Fruit fly (Drosophila melanogaster): ENCODE results near the gene Actn3.
A peak's percentile ranks its signal among the peaks of the same experiment; 100 is the strongest.

Gene Actn3

DNA sequence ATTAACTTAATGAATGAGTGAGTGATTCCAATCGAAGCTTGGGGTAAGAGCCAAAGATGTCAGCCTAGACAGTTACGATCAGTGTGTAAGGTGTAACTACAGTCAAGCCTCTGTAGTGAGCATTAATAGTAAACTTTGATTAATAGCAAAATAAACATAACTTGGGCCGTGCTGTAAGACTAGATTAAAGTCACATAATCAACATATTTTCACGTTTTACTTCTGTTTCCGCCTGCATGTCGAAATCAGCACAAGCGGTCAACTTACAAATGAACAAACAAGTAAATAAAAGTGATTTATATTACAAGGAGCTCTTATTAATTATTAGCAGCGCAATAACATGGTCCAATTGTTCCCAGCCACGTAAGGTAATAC, 10.3 kb upstream of the Actn3 start:
- TF ChIP-seq CG8478 (optimal IDR thresholded peaks at IDR 0.05), result no peak
- TF ChIP-seq CTCF (optimal IDR thresholded peaks at IDR 0.05), result no peak

DNA sequence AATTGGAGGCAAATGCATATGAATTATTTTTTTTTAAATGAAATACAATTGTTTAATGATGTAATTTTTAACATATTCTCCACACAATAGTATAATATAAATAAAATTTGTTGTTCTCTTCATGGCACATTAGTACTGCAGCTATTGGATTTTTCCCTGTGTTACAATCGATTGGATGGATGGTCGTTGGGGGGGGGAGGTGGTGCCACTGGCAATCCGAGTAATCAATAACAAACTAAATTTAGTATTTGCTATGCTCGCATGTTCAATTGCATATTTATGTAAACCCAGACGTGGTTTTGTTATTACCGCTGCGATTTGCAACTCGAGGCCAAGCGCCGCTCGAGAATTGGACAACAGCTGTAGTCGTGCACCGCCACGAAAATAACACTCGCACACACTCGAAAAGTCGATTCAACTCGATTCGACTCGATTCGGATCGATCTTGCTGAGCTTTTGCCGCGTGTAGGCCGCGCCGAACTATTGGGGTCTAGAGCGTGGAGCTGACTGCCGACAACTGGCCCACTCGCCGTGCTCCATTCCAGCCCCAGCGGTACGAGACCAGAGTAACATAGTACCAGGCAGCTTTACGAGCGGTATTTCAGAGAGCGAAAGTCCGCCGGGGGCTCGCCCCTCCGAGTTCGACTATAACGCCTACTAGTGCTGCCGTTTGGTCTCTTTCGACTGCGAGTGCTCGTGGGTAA, 9.8 kb upstream of the Actn3 start, which contains the start of gene CG18622:
Gene CG18622, minus strand, starts transcription at position 513 of the 704 bp plus-strand sequence.
- TF ChIP-seq CG8478 (optimal IDR thresholded peaks at IDR 0.05), result no peak

DNA sequence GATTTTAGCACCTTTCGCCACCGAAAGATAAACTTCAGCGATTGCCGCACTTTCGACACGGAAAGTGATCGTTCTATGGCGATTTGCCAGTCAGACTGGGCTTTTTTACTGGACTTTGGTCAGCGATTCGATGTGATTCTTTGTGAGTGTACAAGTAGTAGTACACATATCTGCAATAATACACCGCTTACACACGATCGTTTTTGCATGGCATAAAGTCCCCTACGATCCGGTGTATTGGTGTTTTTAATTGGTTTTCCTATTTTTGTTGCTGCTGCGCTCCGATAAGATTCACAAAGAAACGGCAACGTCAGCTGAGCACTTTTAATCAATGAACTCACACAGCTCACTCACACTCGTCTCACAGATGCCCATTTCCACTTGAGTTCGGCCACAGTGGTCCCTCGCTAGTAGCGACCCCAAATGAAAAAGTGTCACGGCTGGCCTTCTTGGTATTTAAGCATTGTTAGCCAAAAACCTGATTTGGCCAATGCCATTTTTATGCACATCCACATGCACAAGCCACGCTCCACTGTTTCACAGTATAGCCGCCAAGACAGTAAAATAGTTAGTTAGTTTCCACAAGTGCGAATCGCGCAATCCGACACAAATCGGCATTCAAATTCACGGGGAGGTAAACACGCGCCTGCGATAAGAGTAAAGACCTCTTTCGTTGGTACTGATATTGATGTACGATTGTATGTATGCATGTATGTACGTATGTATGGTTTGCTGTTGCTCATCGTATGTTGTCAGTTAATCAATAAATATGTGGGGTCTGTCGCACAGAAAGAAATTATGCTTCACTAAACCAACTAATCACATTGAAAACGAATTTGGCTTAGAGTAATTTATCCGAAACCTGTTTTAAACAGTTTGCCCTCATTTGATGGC, 8.8 kb upstream of the Actn3 start:
- TF ChIP-seq CG8478 (optimal IDR thresholded peaks at IDR 0.05) (no peak), CTCF (optimal IDR thresholded peaks at IDR 0.05) (no peak)

DNA sequence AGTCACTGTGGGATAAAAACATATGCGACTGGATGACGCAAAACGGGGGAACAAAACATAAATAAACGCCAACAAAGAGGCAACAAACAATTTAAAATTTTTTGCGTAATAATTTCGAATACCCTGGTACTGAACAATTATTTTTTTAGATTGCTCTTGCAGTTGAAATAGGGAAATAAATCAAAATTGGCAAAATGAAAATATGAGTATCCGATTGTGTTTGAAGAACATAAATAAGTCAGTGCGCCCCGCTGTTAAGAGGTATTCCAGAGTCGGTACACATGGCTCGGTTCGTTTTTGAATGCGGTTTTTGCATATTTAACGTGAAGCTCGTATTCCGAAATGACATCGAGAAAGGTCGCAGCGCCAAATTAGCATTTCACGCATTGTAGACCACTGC, 8.0 kb upstream of the Actn3 start:
- TF ChIP-seq CG8478 (optimal IDR thresholded peaks at IDR 0.05) (no peak), CTCF (optimal IDR thresholded peaks at IDR 0.05) (no peak)

DNA sequence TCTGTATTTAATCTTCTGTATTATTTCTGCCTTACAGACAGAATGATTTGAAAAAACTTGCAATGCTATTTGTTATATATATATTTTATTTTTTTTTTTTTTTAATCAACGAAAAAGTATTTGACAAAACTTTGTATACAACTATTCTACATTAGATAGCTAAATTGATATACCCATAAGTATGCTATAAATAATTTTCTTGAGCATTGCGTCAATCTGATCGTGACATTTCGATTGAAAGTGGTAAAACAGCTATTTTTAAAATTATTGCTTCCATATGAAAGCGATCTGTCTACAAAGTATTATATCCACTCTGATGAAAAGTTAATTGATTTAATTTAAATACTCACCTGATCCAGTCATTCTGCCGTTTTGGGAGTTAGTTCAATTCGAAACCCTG, 6.6 kb upstream of the Actn3 start:
- TF ChIP-seq CG8478 (optimal IDR thresholded peaks at IDR 0.05), result no peak
- no peak for TF ChIP-seq CTCF (optimal IDR thresholded peaks at IDR 0.05)

DNA sequence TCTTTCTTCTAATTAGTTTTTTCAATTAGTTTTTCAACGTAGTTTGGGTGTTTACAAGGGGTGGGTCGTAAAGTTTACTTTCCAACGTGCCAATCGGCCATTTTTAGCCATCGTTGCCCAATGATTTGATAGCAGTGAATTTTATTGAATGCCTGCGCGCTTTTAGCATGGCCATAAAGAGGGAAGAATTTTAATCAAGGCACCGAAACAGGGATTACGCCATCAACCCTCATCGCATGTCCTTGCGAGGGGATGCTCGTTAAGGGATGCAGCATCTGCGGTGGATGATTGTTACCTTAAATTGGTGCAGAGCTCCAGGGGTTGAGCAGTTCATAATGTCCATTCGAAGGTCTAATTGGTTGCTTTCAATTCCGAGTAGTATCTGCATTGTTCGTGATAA, 5.4 kb upstream of the Actn3 start:
- TF ChIP-seq CTCF (optimal IDR thresholded peaks at IDR 0.05), result no peak
- TF ChIP-seq CG8478 (optimal IDR thresholded peaks at IDR 0.05), result no peak

DNA sequence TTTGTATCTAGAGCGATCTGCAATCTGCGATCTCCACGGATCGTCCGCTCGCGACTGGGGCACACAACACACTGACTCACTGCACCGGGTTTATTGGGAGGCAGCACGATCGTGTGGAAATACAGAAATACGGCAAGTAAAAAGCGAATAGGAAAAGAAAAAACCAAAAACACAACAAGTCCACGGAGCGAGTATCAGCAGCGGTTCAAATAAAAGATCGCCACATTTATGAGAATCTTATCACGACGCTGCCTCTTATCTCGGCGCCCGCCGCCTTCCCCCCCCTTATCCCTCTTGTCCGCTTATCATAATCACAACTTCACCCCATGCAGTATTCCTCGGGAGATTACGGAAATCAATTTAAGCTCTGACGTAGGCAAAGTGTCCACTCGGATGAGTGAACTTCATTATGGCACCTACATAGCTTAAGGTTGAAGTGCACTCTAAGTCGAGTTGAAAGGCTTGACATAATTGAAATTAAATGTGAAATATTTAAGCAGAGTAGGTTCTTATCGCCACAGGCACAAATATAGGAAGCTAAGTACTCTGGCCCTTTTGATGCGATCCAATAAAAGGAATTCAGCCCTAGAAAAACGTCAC, 4.6 kb upstream of the Actn3 start, which contains the start of gene AhcyL2:
Gene AhcyL2, minus strand, starts transcription at position 51 of the 600 bp plus-strand sequence.
- TF ChIP-seq CG8478 (optimal IDR thresholded peaks at IDR 0.05) (no peak), CTCF (optimal IDR thresholded peaks at IDR 0.05) (no peak)

DNA sequence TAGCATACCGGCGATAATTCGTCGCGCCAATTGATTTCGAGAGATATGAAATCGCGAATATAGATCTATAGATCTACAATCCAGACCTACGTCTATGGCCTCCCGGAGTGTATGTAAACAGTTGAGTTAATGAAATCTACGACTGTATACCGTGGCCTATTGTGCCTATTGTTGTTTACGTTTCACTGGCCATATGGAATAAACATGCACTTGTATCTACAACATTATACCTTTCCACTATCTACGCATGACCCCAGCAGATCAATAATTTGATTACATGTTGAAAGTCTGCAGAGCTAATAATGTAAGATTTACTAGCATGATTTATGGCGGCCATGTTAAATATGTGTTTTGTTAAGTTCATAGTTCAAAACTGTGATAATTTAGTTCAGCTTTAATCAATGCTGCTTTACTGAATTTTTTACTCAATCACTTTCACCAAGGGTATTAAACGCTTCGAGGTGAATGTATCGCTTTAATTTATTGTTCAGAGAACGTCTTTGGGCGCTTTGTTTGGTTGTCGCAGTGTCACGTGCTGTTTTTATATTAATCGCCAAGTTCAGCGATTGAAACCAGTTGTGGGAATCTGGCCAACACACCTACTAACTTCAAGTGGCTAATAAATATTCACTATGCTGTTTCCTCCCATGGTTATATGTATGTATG, 3.5 kb upstream of the Actn3 start:
- no peak for TF ChIP-seq CTCF (optimal IDR thresholded peaks at IDR 0.05)
- TF ChIP-seq CG8478 (optimal IDR thresholded peaks at IDR 0.05), result no peak

DNA sequence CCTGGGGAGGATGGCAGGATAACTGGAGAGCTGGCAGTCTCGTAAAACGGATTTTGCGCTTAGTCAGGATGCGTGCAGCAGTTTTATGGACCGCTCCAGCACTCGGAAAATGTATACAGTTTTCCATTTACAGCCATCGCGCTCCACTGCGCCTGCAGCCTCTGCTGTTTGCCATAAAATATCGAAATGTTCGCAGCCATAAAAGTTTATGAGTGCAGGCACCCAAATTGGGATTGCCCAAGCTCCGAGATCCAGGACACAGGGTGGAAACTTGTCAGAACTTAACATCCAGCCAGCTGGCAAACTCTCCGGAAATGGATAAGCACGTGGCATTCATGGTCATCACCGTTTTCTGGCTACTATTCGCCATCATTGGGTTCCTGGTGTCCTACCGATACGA, 2.7 kb downstream of the Actn3 start, which contains the start of gene VhaM9.7-d:
Gene VhaM9.7-d, plus strand, starts transcription at position 301 of the 400 bp plus-strand sequence.
- TF ChIP-seq CTCF (optimal IDR thresholded peaks at IDR 0.05) (no peak), CG8478 (optimal IDR thresholded peaks at IDR 0.05) (no peak)

DNA sequence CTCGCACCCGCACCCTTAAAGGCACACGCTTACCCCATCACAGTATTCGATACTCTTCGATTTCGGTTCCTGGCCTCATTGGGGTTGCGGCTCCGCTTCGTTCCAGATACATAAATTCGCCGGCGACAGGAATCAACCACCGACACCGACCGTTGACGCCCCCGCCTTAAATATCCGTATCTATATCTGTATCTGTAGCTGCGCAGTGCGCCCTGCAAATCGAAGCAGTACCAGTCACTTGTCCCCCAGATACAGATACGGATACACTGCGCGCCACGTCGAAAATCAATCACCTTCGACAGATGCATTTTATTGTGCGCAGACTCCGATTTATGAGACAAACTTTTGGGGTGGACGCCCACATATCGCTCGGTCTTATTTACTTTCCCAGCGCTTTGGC, 5.0 kb downstream of the Actn3 start:
- no peak for TF ChIP-seq CG8478 (optimal IDR thresholded peaks at IDR 0.05)
- TF ChIP-seq CTCF (optimal IDR thresholded peaks at IDR 0.05), result no peak

DNA sequence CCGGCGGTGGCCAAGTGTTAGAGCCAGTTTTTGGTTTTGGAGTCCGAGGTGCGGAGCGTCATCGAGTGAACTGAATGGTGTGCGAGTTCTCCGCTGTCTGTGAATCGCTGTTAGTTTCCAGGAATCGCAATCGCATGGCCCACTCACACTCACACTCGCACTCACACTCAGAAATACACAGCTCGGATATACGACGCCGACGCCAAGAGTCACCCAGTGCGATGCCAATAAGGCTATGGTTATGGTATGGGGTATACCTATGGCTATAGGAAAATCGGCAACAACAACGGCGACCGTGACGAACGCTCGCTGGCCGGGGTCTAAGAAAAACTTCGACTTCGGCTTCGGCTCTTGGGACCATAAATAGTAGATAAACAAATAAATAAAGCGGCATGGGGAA, 5.5 kb downstream of the Actn3 start, which contains the start of gene Abd-B:
Gene Abd-B, minus strand, starts transcription at position 101 of the 400 bp plus-strand sequence.
- TF ChIP-seq CG8478 (optimal IDR thresholded peaks at IDR 0.05) (no peak), CTCF (optimal IDR thresholded peaks at IDR 0.05) (no peak)

DNA sequence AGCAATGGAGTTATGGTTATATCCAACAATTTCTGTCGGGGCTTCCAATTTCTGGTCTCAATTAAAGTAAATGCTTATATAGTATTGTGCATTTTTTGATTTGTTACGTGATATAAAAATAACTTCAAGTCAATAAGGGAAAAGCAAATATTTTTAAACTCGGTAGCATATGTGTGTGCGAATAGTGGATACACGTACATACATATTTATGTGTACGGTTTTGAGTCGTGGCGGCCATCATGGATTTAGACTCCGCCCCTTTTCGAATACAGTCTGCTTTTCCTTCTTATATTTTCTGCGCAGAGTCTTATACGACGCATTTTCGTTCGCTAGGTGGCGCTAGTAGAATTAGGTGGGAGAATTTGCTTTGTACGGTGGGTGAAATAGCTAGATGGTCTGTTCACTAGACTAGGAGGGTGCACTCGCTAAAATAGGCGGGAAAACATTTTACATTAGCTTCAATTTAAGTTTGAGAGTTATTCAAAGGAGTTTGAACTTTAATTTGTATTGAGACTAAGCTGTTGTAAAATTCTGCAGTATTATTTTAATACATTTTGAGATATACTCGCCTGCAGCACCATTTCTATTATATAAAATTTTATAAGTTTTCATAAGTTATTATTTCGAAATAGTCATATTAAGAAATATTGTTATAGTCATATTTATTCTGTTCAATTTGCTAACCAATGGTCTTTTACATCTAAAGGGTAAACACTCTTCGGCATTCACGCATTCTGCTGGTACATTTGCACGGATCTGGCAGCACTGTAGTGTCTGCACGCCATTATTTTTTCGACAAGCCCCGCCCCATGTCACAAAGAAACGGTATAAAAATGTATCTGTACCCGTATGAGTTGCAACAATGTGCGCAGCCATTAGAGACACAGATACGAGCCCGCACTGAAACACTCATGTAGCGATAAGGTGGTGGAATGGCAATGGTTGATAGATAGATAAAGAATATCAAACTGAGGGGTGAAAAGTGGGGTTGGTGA, 7.9 kb downstream of the Actn3 start:
- no peak for TF ChIP-seq CG8478 (optimal IDR thresholded peaks at IDR 0.05)
- TF ChIP-seq CTCF (optimal IDR thresholded peaks at IDR 0.05), result peak; percentile 99

DNA sequence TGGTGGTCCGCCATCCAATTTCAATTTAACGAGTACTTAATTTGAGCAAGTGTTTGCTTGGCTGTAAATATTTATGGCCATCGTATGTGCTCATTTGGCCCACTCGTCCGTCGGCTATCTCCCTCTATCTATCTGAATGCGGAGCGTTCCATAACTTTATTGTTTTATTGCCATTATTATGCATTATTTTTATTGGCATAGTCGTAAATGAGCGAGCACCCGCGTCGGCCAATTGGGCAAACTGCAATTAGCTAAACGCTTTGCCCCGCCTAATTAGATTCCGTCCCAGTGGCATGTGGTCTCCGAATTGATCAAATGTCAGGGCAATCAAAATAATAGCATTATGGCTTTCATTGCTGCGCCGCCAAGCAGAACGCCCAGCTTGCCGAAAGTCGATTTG, 15.3 kb downstream of the Actn3 start:
- TF ChIP-seq CTCF (optimal IDR thresholded peaks at IDR 0.05) (no peak), CG8478 (optimal IDR thresholded peaks at IDR 0.05) (no peak)

DNA sequence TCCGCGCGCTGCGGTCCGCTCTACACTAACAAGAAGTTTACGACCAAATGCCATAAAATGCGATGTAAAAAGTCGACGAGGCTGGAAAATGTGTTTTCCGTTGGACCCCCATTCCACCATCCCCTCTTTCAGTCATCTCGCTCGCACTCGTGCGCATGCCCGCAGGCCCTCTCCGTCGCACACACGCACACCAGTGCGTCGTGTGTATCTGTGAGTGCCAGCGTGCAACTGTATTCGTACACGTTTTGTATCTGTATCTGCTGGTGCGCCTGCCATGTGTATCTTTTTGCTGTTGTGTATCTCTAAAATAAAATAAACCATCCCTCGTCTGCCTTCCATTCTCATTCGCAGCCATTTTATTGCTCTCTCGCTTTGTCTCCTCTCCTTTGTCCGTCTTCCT, 17.4 kb downstream of the Actn3 start:
- TF ChIP-seq CTCF (optimal IDR thresholded peaks at IDR 0.05), result peak in 1 of 2 experiments; percentile 10
- no peak for TF ChIP-seq CG8478 (optimal IDR thresholded peaks at IDR 0.05)

All from S2 (cell line).